Worm (Caenorhabditis elegans): ENCODE results near the gene dnj-23.

Gene dnj-23

DNA sequence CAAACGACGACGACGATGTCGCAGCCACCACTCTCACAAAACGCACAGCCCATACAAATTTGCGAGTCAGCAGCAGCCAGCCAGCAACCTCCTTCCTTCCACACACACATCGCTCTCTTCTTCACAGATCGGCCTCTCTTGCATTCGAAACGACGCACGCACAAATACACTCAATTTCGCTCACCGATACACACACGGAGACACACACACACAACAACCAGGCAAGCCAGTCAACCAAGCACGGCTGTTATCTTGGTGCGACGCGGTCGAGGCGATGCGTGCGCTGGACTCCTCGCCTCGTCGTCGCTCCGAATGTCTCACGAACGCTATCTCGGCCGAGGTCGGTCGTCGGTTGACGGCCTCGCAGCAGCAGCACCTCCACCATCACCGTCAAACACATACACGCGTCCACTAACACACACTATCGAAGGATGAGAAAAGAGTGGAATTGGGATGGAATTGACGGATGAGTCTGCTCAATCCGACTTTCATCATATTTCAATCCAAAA is 48.0 kb downstream of the dnj-23 start (continued):
- TF ChIP-seq ZK337.2 (GFP tag; IDR thresholded peaks at IDR 0.05) = no peak
- TF ChIP-seq pqm-1 (tag; optimal IDR thresholded peaks at IDR 0.05) = peak; percentile 32
- TF ChIP-seq nhr-41 (GFP tag; IDR thresholded peaks at IDR 0.05) = peak; percentile 28; the same call in 1 of the 2 replicates
- TF ChIP-seq lin-15B (tag; optimal IDR thresholded peaks at IDR 0.05) = peak; percentile 11
- TF ChIP-seq arid-1 (GFP tag; conservative IDR thresholded peaks at IDR 0.05) = peak; percentile 76
- TF ChIP-seq lin-38 (GFP tag; IDR thresholded peaks at IDR 0.05) = peak; percentile 83
- TF ChIP-seq mep-1 (tag; optimal IDR thresholded peaks at IDR 0.05) = peak; percentile 97
- TF ChIP-seq mxl-2 (GFP tag; conservative IDR thresholded peaks at IDR 0.05) = no peak
- no peak for TF ChIP-seq Y75B8A.6 (GFP tag; IDR thresholded peaks at IDR 0.05)
- 0 out of 2 replicates have a peak, but pooled peaks have one; percentile 58 for TF ChIP-seq php-3 (GFP tag; IDR thresholded peaks at IDR 0.05)
- peak; percentile 85 for TF ChIP-seq egl-43 (GFP tag; IDR thresholded peaks at IDR 0.05)
- no peak for TF ChIP-seq unc-130 (GFP tag; optimal IDR thresholded peaks at IDR 0.05)
- peak; percentile 43; the same call in 1 of the 2 replicates for TF ChIP-seq ceh-44 (GFP tag; IDR thresholded peaks at IDR 0.05)
- TF ChIP-seq unc-62 (GFP tag; optimal IDR thresholded peaks at IDR 0.05 in 1 of 2) = peak in 1 of 2 experiments; percentile 99
- no peak for TF ChIP-seq unc-62 (tag; optimal IDR thresholded peaks at IDR 0.05)
- TF ChIP-seq F26F4.8 (GFP tag; conservative IDR thresholded peaks at IDR 0.05) = no peak
- TF ChIP-seq dpl-1 (GFP tag; optimal IDR thresholded peaks at IDR 0.05) = peak; percentile 67
- peak; percentile 70 for TF ChIP-seq tra-1 (GFP tag; IDR thresholded peaks at IDR 0.05)
- TF ChIP-seq ZK546.5 (tag; optimal IDR thresholded peaks at IDR 0.05) = peak in 1 of 2 experiments; percentile 47
- TF ChIP-seq F10B5.3 (tag; optimal IDR thresholded peaks at IDR 0.05) = no peak
- peak; percentile 96 for TF ChIP-seq nhr-77 (tag; optimal IDR thresholded peaks at IDR 0.05)
- peak; percentile 68 to 95 for TF ChIP-seq mdl-1 (tag; optimal IDR thresholded peaks at IDR 0.05)
- no peak for TF ChIP-seq madf-5 (GFP tag; IDR thresholded peaks at IDR 0.05)
- peak; percentile 95 for TF ChIP-seq nhr-6 (tag; optimal IDR thresholded peaks at IDR 0.05)
- peak; percentile 100 for TF ChIP-seq aha-1 (tag)
- TF ChIP-seq ztf-11 (tag; optimal IDR thresholded peaks at IDR 0.05) = no peak
- peak; percentile 95 for TF ChIP-seq mxl-3 (GFP tag; optimal IDR thresholded peaks at IDR 0.05)
- TF ChIP-seq lir-3 (tag; optimal IDR thresholded peaks at IDR 0.05) = peak; percentile 9
- TF ChIP-seq nhr-48 (tag; optimal IDR thresholded peaks at IDR 0.05) = peak; percentile 81
- peak; percentile 98 for TF ChIP-seq hlh-11 (tag; optimal IDR thresholded peaks at IDR 0.05)
- peak; percentile 60; the same call in 1 of the 2 replicates for TF ChIP-seq madf-9 (GFP tag; conservative IDR thresholded peaks at IDR 0.05)
- TF ChIP-seq daf-19 (GFP tag; conservative IDR thresholded peaks at IDR 0.05) = no peak
- peak; percentile 74 for TF ChIP-seq jun-1 (tag; optimal IDR thresholded peaks at IDR 0.05)
- TF ChIP-seq snpc-1.2 (GFP tag; IDR thresholded peaks at IDR 0.05) = 0 out of 2 replicates have a peak, but pooled peaks have one; percentile 49
- peak; percentile 58 for TF ChIP-seq nhr-111 (GFP tag; optimal IDR thresholded peaks at IDR 0.05)
- peak; percentile 93 for TF ChIP-seq lin-13 (GFP tag; optimal IDR thresholded peaks at IDR 0.05)
- TF ChIP-seq F37D6.2 (tag; optimal IDR thresholded peaks at IDR 0.05) = peak; percentile 93
- TF ChIP-seq daf-8 (GFP tag; IDR thresholded peaks at IDR 0.05) = no peak
- no peak for TF ChIP-seq saeg-2 (GFP tag; IDR thresholded peaks at IDR 0.05)
- TF ChIP-seq nhr-237 (tag; optimal IDR thresholded peaks at IDR 0.05) = no peak
- TF ChIP-seq nhr-11 (tag; optimal IDR thresholded peaks at IDR 0.05) = peak; percentile 95
- TF ChIP-seq spr-1 (tag; optimal IDR thresholded peaks at IDR 0.05) = peak; percentile 79
- no peak for TF ChIP-seq ceh-62 (tag; optimal IDR thresholded peaks at IDR 0.05)
- TF ChIP-seq ces-1 (GFP tag; optimal IDR thresholded peaks at IDR 0.05) = no peak
- TF ChIP-seq T26A8.4 (GFP tag; IDR thresholded peaks at IDR 0.05) = peak; percentile 78
- TF ChIP-seq F44E2.7 (GFP tag; IDR thresholded peaks at IDR 0.05) = no peak
- peak; percentile 85 for TF ChIP-seq dmd-6 (GFP tag; IDR thresholded peaks at IDR 0.05)
- no peak for TF ChIP-seq gei-8 (GFP tag; optimal IDR thresholded peaks at IDR 0.05)
- TF ChIP-seq ceh-32 (tag; optimal IDR thresholded peaks at IDR 0.05; ENCODE audit: poor library complexity) = no peak
- TF ChIP-seq ama-1 (optimal IDR thresholded peaks at IDR 0.05) = no peak
- TF ChIP-seq cey-2 (tag; optimal IDR thresholded peaks at IDR 0.05; ENCODE audit: borderline replicate concordance, insufficient read depth) = no peak
- TF ChIP-seq ceh-20 (GFP tag; IDR thresholded peaks at IDR 0.05) = peak; percentile 81
